Worm (Caenorhabditis elegans) whole organism, late embryonic: Measurements from ENCODE around the gene cup-14.

Source experiments
- che-1 ChIP-seq: sonication (generic microtip); optimal IDR thresholded peaks from 2 replicates; lab custom pipeline; 2016; ENCODE audit warnings: mild to moderate bottlenecking, missing genetic modification characterization, missing compliant biosample characterization
- eyg-1 ChIP-seq: sonication (generic microtip); optimal IDR thresholded peaks from 2 replicates; lab custom pipeline; 2016; ENCODE audit warnings: missing genotype, missing genetic modification characterization, missing compliant biosample characterization
- gmeb-2 ChIP-seq: sonication (generic microtip); optimal IDR thresholded peaks from 2 replicates; lab custom pipeline; 2016; ENCODE audit warnings: missing genetic modification characterization, inconsistent platforms, missing compliant biosample characterization
- mec-3 ChIP-seq: sonication (generic microtip); optimal IDR thresholded peaks from 2 replicates; lab custom pipeline; 2016; ENCODE audit warnings: borderline replicate concordance, missing genetic modification characterization, missing compliant biosample characterization

ce11 chrII:13872191-13872889, at the start of gene cup-14, which contains the start of gene ndub-8:
- TF ChIP-seq eyg-1 (tag; lab: Kevin White, UChicago) = no peak
- no peak for TF ChIP-seq gmeb-2 (tag; lab: Kevin White, UChicago)
- no peak for TF ChIP-seq mec-3 (tag; lab: Kevin White, UChicago)
- no peak for TF ChIP-seq che-1
